Worm (Caenorhabditis elegans): Measurements from ENCODE around the gene F37C4.4.

DNA sequence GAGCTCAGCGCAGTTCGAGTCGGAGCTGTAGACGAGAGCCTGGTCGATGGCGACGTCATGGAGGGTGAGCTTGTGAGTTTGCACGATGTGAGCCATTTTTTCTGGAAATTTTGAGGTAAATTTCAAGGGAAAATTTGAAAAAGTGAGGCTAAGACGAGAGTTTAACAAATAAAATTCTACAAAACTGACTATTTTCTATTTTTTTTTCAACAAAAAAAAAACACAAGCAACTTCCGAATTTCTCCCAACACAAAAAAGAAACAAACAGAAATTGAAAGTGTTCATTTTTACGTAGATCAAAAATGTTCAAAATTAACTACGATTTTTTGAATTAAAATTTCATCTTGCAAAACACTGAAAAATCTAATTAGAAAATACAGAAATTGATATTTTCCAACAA lies 6.6 kb downstream of the F37C4.4 start, which contains the start of gene F37C4.5:
- no peak for TF ChIP-seq efl-1 (GFP tag; optimal IDR thresholded peaks at IDR 0.05)
- no peak for TF ChIP-seq snpc-4 (GFP tag; optimal IDR thresholded peaks at IDR 0.05)
- no peak for TF ChIP-seq snpc-4 (tag; optimal IDR thresholded peaks at IDR 0.05)
- TF ChIP-seq unc-130 (GFP tag; optimal IDR thresholded peaks at IDR 0.05) = no peak
- no peak for TF ChIP-seq mel-28 (tag; optimal IDR thresholded peaks at IDR 0.05; ENCODE audit: borderline replicate concordance)
- no peak for TF ChIP-seq Y95B8A.8 (GFP tag; IDR thresholded peaks at IDR 0.05)
- TF ChIP-seq madf-6 (GFP tag; IDR thresholded peaks at IDR 0.05) = no peak
- no peak for TF ChIP-seq cebp-2 (GFP tag; IDR thresholded peaks at IDR 0.05)
- no peak for TF ChIP-seq F37B4.10 (GFP tag; IDR thresholded peaks at IDR 0.05)
- TF ChIP-seq madf-10 (tag; optimal IDR thresholded peaks at IDR 0.05) = no peak
- no peak for TF ChIP-seq tbp1 (GFP tag; optimal IDR thresholded peaks at IDR 0.05)
- no peak for TF ChIP-seq nhr-120 (GFP tag; IDR thresholded peaks at IDR 0.05)
- no peak for TF ChIP-seq lin-40 (tag; optimal IDR thresholded peaks at IDR 0.05)

Data from whole organism, young adult.